Worm (Caenorhabditis elegans) whole organism, young adult: ENCODE data around the gene T16G12.4.

Experiments
- B0336.3 ChIP-seq: fragments of 200-800 bp; sonication (Bioruptor generic); IDR thresholded peaks from 2 replicates; pipeline ENCODE4 v1.3.6; 2022; ENCODE audit warnings: missing genetic modification characterization, missing compliant biosample characterization
- T07F8.4 ChIP-seq: sonication (generic microtip); optimal IDR thresholded peaks from 2 replicates; lab custom pipeline; 2016; ENCODE audit warnings: mild to moderate bottlenecking, missing genetic modification characterization, moderate library complexity, missing compliant biosample characterization
- Y79H2A.3 ChIP-seq: fragments of 200-800 bp; sonication (Bioruptor generic); conservative IDR thresholded peaks from 2 replicates; pipeline ENCODE4 v1.3.6; 2022; ENCODE audit warnings: missing genetic modification reagents, missing genetic modification characterization, missing compliant biosample characterization
- bed-1 ChIP-seq: fragments of 200-800 bp; sonication (Bioruptor generic); IDR thresholded peaks from 2 replicates; pipeline ENCODE4 v1.3.6; 2022; ENCODE audit warnings: missing genetic modification reagents, missing genetic modification characterization, missing compliant biosample characterization
- ceh-27 ChIP-seq: fragments of 200-800 bp; sonication (Bioruptor generic); optimal IDR thresholded peaks from 2 replicates; lab custom pipeline; 2018; ENCODE audit warnings: mild to moderate bottlenecking, missing genetic modification characterization, moderate library complexity, missing compliant biosample characterization
- ceh-91 ChIP-seq: fragments of 200-800 bp; sonication (Bioruptor generic); IDR thresholded peaks from 2 replicates; pipeline ENCODE4 v1.3.6; 2022; ENCODE audit warnings: missing genetic modification reagents, missing genetic modification characterization, missing compliant biosample characterization
- die-1 ChIP-seq: sonication (generic microtip); optimal IDR thresholded peaks from 2 replicates; lab custom pipeline; 2016; ENCODE audit warnings: missing genotype, mild to moderate bottlenecking, missing genetic modification characterization, missing compliant biosample characterization
- ets-4 ChIP-seq: fragments of 200-800 bp; sonication (Bioruptor generic); optimal IDR thresholded peaks from 2 replicates; lab custom pipeline; 2018; ENCODE audit warnings: mild to moderate bottlenecking, missing genetic modification characterization, missing compliant biosample characterization
- him-1 ChIP-seq: sonication (generic microtip); optimal IDR thresholded peaks from 2 replicates; lab custom pipeline; 2016; ENCODE audit warnings: missing genotype, missing genetic modification reagents, missing genetic modification characterization, missing compliant biosample characterization
- lag-1 ChIP-seq: fragments of 200-800 bp; sonication (Bioruptor generic); IDR thresholded peaks from 2 replicates; pipeline ENCODE4 v1.3.6; 2022; ENCODE audit warnings: missing genetic modification reagents, missing genetic modification characterization, missing compliant biosample characterization
- rpc-1 ChIP-seq, 2 experiments: fragments of 150-350 bp in 1 of 2; sonication (generic microtip) in 1 of 2; optimal IDR thresholded peaks; 2 replicates each; lab custom pipeline; 2014 to 2018; ENCODE audit warnings: missing biosample characterization in 1 of 2, missing genetic modification characterization in 1 of 2, missing genetic modification reagents in 1 of 2, missing genotype in 1 of 2
- snpc-3.4 ChIP-seq: sonication (generic microtip); optimal IDR thresholded peaks from 2 replicates; lab custom pipeline; 2017; ENCODE audit warnings: missing genetic modification characterization, mild to moderate bottlenecking, missing compliant biosample characterization, antibody characterized with exemption, moderate library complexity, missing genotype, missing genetic modification reagents
- snpc-4 ChIP-seq, 5 experiments: fragments of 150-350 bp in 1 of 5; sonication (generic microtip) in 4 of 5; optimal IDR thresholded peaks; 2 replicates each; lab custom pipeline; 2014 to 2018; ENCODE audit warnings: missing genetic modification characterization in 5 of 5, missing biosample characterization in 3 of 5, antibody characterized with exemption in 2 of 5, mild to moderate bottlenecking in 2 of 5, missing compliant biosample characterization in 2 of 5, missing genotype in 2 of 5, moderate library complexity in 2 of 5, missing genetic modification reagents in 1 of 5
- zim-3 ChIP-seq: sonication (generic microtip); optimal IDR thresholded peaks from 2 replicates; lab custom pipeline; 2017; ENCODE audit warnings: mild to moderate bottlenecking, missing genetic modification characterization, moderate library complexity, missing compliant biosample characterization

DNA sequence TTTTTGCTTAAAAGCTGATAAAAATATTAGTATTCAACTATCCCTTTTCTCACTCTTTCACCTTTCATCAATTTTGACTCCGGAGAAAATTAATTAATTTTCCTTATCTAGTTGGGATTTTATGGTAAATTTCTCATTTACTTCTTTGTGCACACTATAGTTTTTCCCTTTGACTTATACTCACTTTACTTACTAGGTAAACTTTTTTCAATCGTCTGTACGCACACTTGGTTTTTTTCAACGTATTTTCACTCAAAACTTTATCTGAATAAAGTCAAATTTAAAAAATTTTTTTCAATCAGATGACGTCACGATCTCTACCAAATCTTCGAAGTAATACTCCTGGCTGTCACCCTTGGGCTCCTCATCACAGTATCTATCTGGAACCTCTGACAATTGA is 45.5 kb upstream of the T16G12.4 start, which contains the start of gene C05B5.16:
- TF ChIP-seq zim-3 (tag; lab: Kevin White, UChicago) (no peak), ceh-27 (no peak), ceh-91 (GFP tag; lab: Robert Waterston, UW) (no peak), B0336.3 (no peak), him-1 (tag; lab: Kevin White, UChicago) (no peak), die-1 (tag; lab: Kevin White, UChicago) (no peak), rpc-1 (optimal IDR thresholded peaks at IDR 0.05; lab: Kevin White, UChicago) (no peak), rpc-1 (tag; optimal IDR thresholded peaks at IDR 0.05; lab: Kevin White, UChicago) (no peak), Y79H2A.3 (GFP tag; lab: Robert Waterston, UW) (no peak), snpc-3.4 (tag; lab: Kevin White, UChicago) (no peak), lag-1 (no peak), bed-1 (GFP tag; lab: Robert Waterston, UW) (no peak), snpc-4 (GFP tag; optimal IDR thresholded peaks at IDR 0.05; lab: Kevin White, UChicago) (no peak), snpc-4 (tag; optimal IDR thresholded peaks at IDR 0.05; lab: Kevin White, UChicago) (no peak), T07F8.4 (tag; lab: Kevin White, UChicago) (no peak), ets-4 (no peak)
